Worm (Caenorhabditis elegans): ENCODE measurements around the gene vha-9.

Gene vha-9

DNA sequence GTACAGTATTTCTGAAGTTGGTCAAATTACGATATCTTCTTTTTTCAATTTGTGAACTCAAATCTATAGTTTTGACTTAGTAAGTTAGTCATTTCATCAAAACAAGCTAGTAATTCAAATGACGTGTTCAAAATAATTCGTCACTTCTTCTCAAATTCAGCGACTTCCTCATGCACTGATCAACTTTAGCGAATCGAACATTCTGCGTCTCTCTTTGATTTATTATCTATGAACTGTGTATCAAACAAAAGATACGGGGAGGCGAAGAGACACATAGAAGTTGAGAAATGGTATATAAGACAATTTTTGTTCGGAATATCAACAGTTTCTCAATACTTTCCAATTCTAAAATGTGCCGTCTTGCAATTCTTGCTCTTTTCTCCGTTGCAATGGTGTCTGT, 8.5 kb upstream of the vha-9 start, which contains the start of gene srlf-34:
srlf-34 (plus strand) TSS at position 321 of the 400 bp plus-strand sequence.
- TF ChIP-seq lin-26 (GFP tag; IDR thresholded peaks at IDR 0.05) (no peak), egrh-3 (GFP tag; IDR thresholded peaks at IDR 0.05) (no peak), mcd-1 (GFP tag; IDR thresholded peaks at IDR 0.05) (no peak), let-526 (GFP tag; IDR thresholded peaks at IDR 0.05) (no peak), F52B5.7 (tag; optimal IDR thresholded peaks at IDR 0.05) (no peak), T07F8.4 (tag; optimal IDR thresholded peaks at IDR 0.05) (no peak), egl-18 (GFP tag; IDR thresholded peaks at IDR 0.05) (no peak), ceh-91 (GFP tag; IDR thresholded peaks at IDR 0.05) (no peak), ztf-22 (GFP tag; optimal IDR thresholded peaks at IDR 0.05) (no peak), Y56A3A.18 (GFP tag; IDR thresholded peaks at IDR 0.05) (no peak), T26A5.8 (tag; optimal IDR thresholded peaks at IDR 0.05) (no peak), ekl-4 (GFP tag; IDR thresholded peaks at IDR 0.05) (no peak), mel-28 (tag; optimal IDR thresholded peaks at IDR 0.05; ENCODE audit: borderline replicate concordance) (no peak), mes-4 (tag; optimal IDR thresholded peaks at IDR 0.05) (no peak), aptf-2 (GFP tag; conservative IDR thresholded peaks at IDR 0.05) (no peak), nhr-90 (tag; optimal IDR thresholded peaks at IDR 0.05) (no peak), C17E4.6 (GFP tag; IDR thresholded peaks at IDR 0.05) (no peak), cebp-1 (GFP tag; IDR thresholded peaks at IDR 0.05) (no peak), cebp-1 (tag; optimal IDR thresholded peaks at IDR 0.05) (no peak)

DNA sequence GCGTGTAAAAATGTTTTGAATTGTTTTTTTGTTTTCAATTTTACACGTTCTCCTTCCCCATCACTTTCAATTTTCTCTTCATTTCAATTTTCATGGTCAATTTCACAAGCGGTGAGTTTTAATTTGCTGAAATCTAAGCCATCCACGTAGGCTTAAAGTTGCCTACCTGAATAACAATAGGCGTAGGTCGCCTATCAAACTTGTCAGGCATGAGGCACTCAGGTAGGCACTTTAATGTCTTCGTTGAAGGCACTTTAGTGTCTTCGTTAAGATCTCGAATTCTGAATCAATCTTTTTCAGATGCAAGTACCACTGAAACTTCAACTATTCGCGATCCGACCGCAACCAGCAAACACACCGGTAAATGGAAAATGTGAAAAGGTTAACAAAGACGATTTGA, 5.8 kb upstream of the vha-9 start, which contains the start of gene ZK970.8:
ZK970.8 (plus strand) TSS at position 301 of the 400 bp plus-strand sequence.
- TF ChIP-seq let-607 (tag; optimal IDR thresholded peaks at IDR 0.05) = no peak
- TF ChIP-seq aptf-3 (GFP tag; IDR thresholded peaks at IDR 0.05) = no peak
- TF ChIP-seq attf-5 (GFP tag; optimal IDR thresholded peaks at IDR 0.05) = no peak
- no peak for TF ChIP-seq ccch-3 (GFP tag; optimal IDR thresholded peaks at IDR 0.05)
- TF ChIP-seq snpc-4 (GFP tag; optimal IDR thresholded peaks at IDR 0.05) = no peak
- no peak for TF ChIP-seq snpc-4 (tag; optimal IDR thresholded peaks at IDR 0.05)
- no peak for TF ChIP-seq ceh-91 (GFP tag; IDR thresholded peaks at IDR 0.05)
- no peak for TF ChIP-seq unc-130 (GFP tag; optimal IDR thresholded peaks at IDR 0.05)
- TF ChIP-seq let-526 (GFP tag; IDR thresholded peaks at IDR 0.05) = no peak
- TF ChIP-seq unc-62 (GFP tag; optimal IDR thresholded peaks at IDR 0.05) = no peak

DNA sequence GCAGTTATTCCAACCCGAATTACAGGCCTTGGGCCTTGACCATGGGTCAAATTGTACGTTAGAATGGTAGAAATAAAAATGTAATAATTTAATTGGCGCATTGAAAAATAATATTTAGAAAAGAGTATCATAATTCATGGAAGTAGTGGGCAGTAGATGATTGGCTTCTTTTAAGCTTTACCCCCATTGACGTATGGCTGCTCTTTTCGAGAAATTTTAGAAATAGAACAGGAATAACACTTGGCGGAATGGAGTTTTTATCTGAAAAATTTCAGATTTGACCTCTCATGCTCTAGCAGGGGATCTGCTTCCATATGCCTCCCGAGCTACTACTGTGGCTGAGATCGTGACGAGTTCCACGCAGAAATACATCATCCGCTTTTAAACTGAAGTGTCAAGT, 5.2 kb upstream of the vha-9 start, which contains the start of gene gcy-4:
gcy-4 (minus strand) TSS at position 101 of the 400 bp plus-strand sequence.
- TF ChIP-seq Y67H2A.10 (GFP tag; conservative IDR thresholded peaks at IDR 0.05) = no peak
- TF ChIP-seq T26A5.8 (tag; optimal IDR thresholded peaks at IDR 0.05) = no peak
- TF ChIP-seq B0035.1 (tag; optimal IDR thresholded peaks at IDR 0.05) = no peak

DNA sequence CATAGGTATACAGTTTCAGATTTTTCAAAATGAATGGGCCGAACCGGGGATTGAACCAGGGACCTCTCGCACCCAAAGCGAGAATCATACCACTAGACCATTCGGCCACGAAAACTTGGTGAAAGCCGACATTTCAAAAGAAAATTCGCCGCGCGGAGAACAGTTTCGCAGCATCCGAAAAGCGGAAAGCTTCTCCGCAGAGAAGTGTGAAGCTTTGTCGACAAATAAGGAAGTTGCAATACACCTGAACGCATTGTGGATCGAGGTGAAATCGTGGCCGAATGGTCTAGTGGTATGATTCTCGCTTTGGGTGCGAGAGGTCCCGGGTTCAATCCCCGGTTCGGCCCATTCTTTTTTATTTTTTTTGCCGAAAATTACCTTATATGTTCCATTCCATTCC, 1.2 kb upstream of the vha-9 start:
- TF ChIP-seq madf-6 (GFP tag; IDR thresholded peaks at IDR 0.05) (peak; percentile 31; the same call in 1 of the 2 replicates), hmg-1.2 (GFP tag; IDR thresholded peaks at IDR 0.05) (peak; percentile 47), dox-1 (GFP tag; IDR thresholded peaks at IDR 0.05) (0 out of 2 replicates have a peak, but pooled peaks have one; percentile 52), pbrm-1 (GFP tag; IDR thresholded peaks at IDR 0.05) (peak; percentile 51; the same call in 1 of the 2 replicates), rpc-1 (optimal IDR thresholded peaks at IDR 0.05) (peak; percentile 52), rpc-1 (tag; optimal IDR thresholded peaks at IDR 0.05) (peak; percentile 74), tbp1 (GFP tag; optimal IDR thresholded peaks at IDR 0.05) (peak; percentile 85), die-1 (tag; optimal IDR thresholded peaks at IDR 0.05) (peak; percentile 19), D2030.7 (GFP tag; IDR thresholded peaks at IDR 0.05) (peak; percentile 57; the same call in 1 of the 2 replicates), ztf-28 (GFP tag; IDR thresholded peaks at IDR 0.05) (0 out of 2 replicates have a peak, but pooled peaks have one; percentile 16), B0261.1 (tag; optimal IDR thresholded peaks at IDR 0.05) (peak; percentile 61), ztf-26 (tag; optimal IDR thresholded peaks at IDR 0.05) (peak; percentile 21), lin-26 (GFP tag; IDR thresholded peaks at IDR 0.05) (peak; percentile 69; the same call in 1 of the 2 replicates)
